Worm (Caenorhabditis elegans) whole organism, L1 larva: ENCODE measurements around the gene tsen-54.
A peak's percentile ranks its signal among the peaks of the same experiment; 100 is the strongest.

Experiments used
- C16A3.4 ChIP-seq: fragments of 150-350 bp; optimal IDR thresholded peaks from 2 replicates; lab custom pipeline; 2014; ENCODE audit warnings: missing biosample characterization, missing genetic modification characterization
- F16B12.6 ChIP-seq: fragments of 150-350 bp; optimal IDR thresholded peaks from 2 replicates; lab custom pipeline; 2014; ENCODE audit warnings: missing biosample characterization, missing genetic modification characterization
- ceh-63 ChIP-seq: fragments of 200-800 bp; sonication (Bioruptor generic); optimal IDR thresholded peaks from 2 replicates; lab custom pipeline; 2018; ENCODE audit warnings: mild to moderate bottlenecking, missing genetic modification characterization, missing compliant biosample characterization
- ceh-90 ChIP-seq: sonication (generic microtip); optimal IDR thresholded peaks from 2 replicates; lab custom pipeline; 2016; ENCODE audit warnings: missing genetic modification characterization, missing compliant biosample characterization
- ces-1 ChIP-seq: fragments of 150-350 bp; optimal IDR thresholded peaks from 2 replicates; lab custom pipeline; 2014; ENCODE audit warnings: missing biosample characterization, missing genetic modification reagents, missing genetic modification characterization
- dsc-1 ChIP-seq: sonication (generic microtip); optimal IDR thresholded peaks from 2 replicates; lab custom pipeline; 2016; ENCODE audit warnings: mild to moderate bottlenecking, missing genetic modification characterization, missing compliant biosample characterization
- efl-1 ChIP-seq, 4 experiments: fragments of 150-350 bp; optimal IDR thresholded peaks in 3 of 4; peaks in 1 of 4; 1 replicate in 1 of 4; 2 replicates in 3 of 4; lab custom pipeline; 2014; ENCODE audit warnings: missing biosample characterization in 2 of 4, missing genetic modification characterization in 2 of 4, missing genetic modification reagents in 2 of 4
- efl-3 ChIP-seq: fragments of 200-800 bp; sonication (Bioruptor generic); optimal IDR thresholded peaks from 2 replicates; lab custom pipeline; 2018; ENCODE audit warnings: mild to moderate bottlenecking, missing genetic modification characterization, missing compliant biosample characterization
- egl-13 ChIP-seq: sonication (generic microtip); optimal IDR thresholded peaks from 2 replicates; lab custom pipeline; 2016; ENCODE audit warnings: missing genotype, missing genetic modification reagents, missing genetic modification characterization, missing compliant biosample characterization
- elt-3 ChIP-seq, 6 experiments: fragments of 150-350 bp in 1 of 6; sonication (generic microtip); optimal IDR thresholded peaks; 2 replicates each; lab custom pipeline; 2017 to 2018; ENCODE audit warnings: missing biosample characterization in 6 of 6, missing genetic modification characterization in 6 of 6, inconsistent platforms in 1 of 6
- fkh-8 ChIP-seq: sonication (generic microtip); optimal IDR thresholded peaks from 2 replicates; lab custom pipeline; 2016; ENCODE audit warnings: mild to moderate bottlenecking, missing genetic modification characterization, missing compliant biosample characterization
- fos-1 ChIP-seq: fragments of 150-350 bp; optimal IDR thresholded peaks from 2 replicates; lab custom pipeline; 2014; ENCODE audit warnings: missing biosample characterization, missing genetic modification characterization
- grh-1 ChIP-seq: fragments of 200-800 bp; sonication (Bioruptor generic); IDR thresholded peaks from 2 replicates; pipeline ENCODE4 v1.3.6; 2022; ENCODE audit warnings: missing genetic modification reagents, missing genetic modification characterization, missing compliant biosample characterization
- hlh-17 ChIP-seq: fragments of 200-800 bp; sonication (Bioruptor generic); optimal IDR thresholded peaks from 2 replicates; lab custom pipeline; 2018; ENCODE audit warnings: missing genetic modification characterization, mild to moderate bottlenecking, missing compliant biosample characterization, moderate library complexity, borderline replicate concordance
- irx-1 ChIP-seq: sonication (generic microtip); optimal IDR thresholded peaks from 2 replicates; lab custom pipeline; 2016; ENCODE audit warnings: missing genetic modification characterization, missing compliant biosample characterization
- isw-1 ChIP-seq: fragments of 200-800 bp; sonication (Bioruptor generic); IDR thresholded peaks from 2 replicates; pipeline ENCODE4 v1.3.6; 2022; ENCODE audit warnings: missing genetic modification characterization, missing compliant biosample characterization
- jun-1 ChIP-seq: fragments of 150-350 bp; optimal IDR thresholded peaks from 2 replicates; lab custom pipeline; 2014; ENCODE audit warnings: missing biosample characterization, missing genetic modification reagents, missing genetic modification characterization
- lin-14 ChIP-seq: fragments of 200-800 bp; sonication (Bioruptor generic); optimal IDR thresholded peaks from 2 replicates; lab custom pipeline; 2018; ENCODE audit warnings: mild to moderate bottlenecking, missing genetic modification characterization, moderate library complexity, missing compliant biosample characterization
- lin-35 ChIP-seq, 2 experiments: fragments of 150-350 bp; optimal IDR thresholded peaks; 2 replicates each; lab custom pipeline; 2014; ENCODE audit warnings: missing biosample characterization in 2 of 2, missing genetic modification characterization in 2 of 2, missing genetic modification reagents in 2 of 2
- lin-39 ChIP-seq: fragments of 150-350 bp; optimal IDR thresholded peaks from 2 replicates; lab custom pipeline; 2014; ENCODE audit warnings: missing biosample characterization, missing genetic modification reagents, missing genetic modification characterization
- lir-3 ChIP-seq: sonication (generic microtip); optimal IDR thresholded peaks from 2 replicates; lab custom pipeline; 2016; ENCODE audit warnings: mild to moderate bottlenecking, missing genetic modification characterization, moderate library complexity, missing compliant biosample characterization; ENCODE audit not compliant: poor library complexity
- lsy-2 ChIP-seq, 2 experiments: fragments of 150-350 bp; optimal IDR thresholded peaks; 2 replicates each; lab custom pipeline; 2014; ENCODE audit warnings: missing biosample characterization in 2 of 2, missing genetic modification characterization in 2 of 2
- mef-2 ChIP-seq: fragments of 150-350 bp; optimal IDR thresholded peaks from 2 replicates; lab custom pipeline; 2014; ENCODE audit warnings: missing biosample characterization, missing genetic modification characterization
- nhr-237 ChIP-seq: fragments of 150-350 bp; optimal IDR thresholded peaks from 2 replicates; lab custom pipeline; 2014; ENCODE audit warnings: missing biosample characterization, missing genetic modification characterization
- nhr-28 ChIP-seq: fragments of 150-350 bp; optimal IDR thresholded peaks from 2 replicates; lab custom pipeline; 2014; ENCODE audit warnings: missing biosample characterization, missing genetic modification characterization
- nhr-47 ChIP-seq: sonication (generic microtip); optimal IDR thresholded peaks from 2 replicates; lab custom pipeline; 2016; ENCODE audit warnings: mild to moderate bottlenecking, missing genetic modification characterization, moderate library complexity, missing compliant biosample characterization
- nhr-76 ChIP-seq: sonication (generic microtip); optimal IDR thresholded peaks from 2 replicates; lab custom pipeline; 2017; ENCODE audit warnings: missing biosample characterization, missing genetic modification characterization
- nhr-84 ChIP-seq: sonication (generic microtip); optimal IDR thresholded peaks from 2 replicates; lab custom pipeline; 2017; ENCODE audit warnings: missing biosample characterization, missing genetic modification characterization
- pag-3 ChIP-seq: sonication (generic microtip); optimal IDR thresholded peaks from 2 replicates; lab custom pipeline; 2017; ENCODE audit warnings: missing genetic modification characterization, mild to moderate bottlenecking, missing compliant biosample characterization, antibody characterized with exemption, borderline replicate concordance; ENCODE audit not compliant: insufficient read depth
- rnt-1 ChIP-seq: sonication (generic microtip); optimal IDR thresholded peaks from 2 replicates; lab custom pipeline; 2016; ENCODE audit warnings: mild to moderate bottlenecking, missing genetic modification characterization, moderate library complexity, missing compliant biosample characterization
- skn-1 ChIP-seq: fragments of 150-350 bp; optimal IDR thresholded peaks from 2 replicates; lab custom pipeline; 2014; ENCODE audit warnings: missing biosample characterization, missing genetic modification characterization
- snu-23 ChIP-seq: sonication (generic microtip); optimal IDR thresholded peaks from 2 replicates; lab custom pipeline; 2016; ENCODE audit warnings: missing genetic modification characterization, missing compliant biosample characterization
- sox-4 ChIP-seq: sonication (generic microtip); optimal IDR thresholded peaks from 2 replicates; lab custom pipeline; 2016; ENCODE audit warnings: missing genetic modification characterization, missing compliant biosample characterization
- sptf-1 ChIP-seq: fragments of 150-350 bp; optimal IDR thresholded peaks from 2 replicates; lab custom pipeline; 2014; ENCODE audit warnings: missing biosample characterization, missing genetic modification characterization
- swsn-7 ChIP-seq: sonication (generic microtip); optimal IDR thresholded peaks from 2 replicates; lab custom pipeline; 2016; ENCODE audit warnings: missing genetic modification characterization, missing compliant biosample characterization
- tlp-1 ChIP-seq: fragments of 150-350 bp; optimal IDR thresholded peaks from 2 replicates; lab custom pipeline; 2014; ENCODE audit warnings: missing biosample characterization, missing genetic modification characterization
- unc-130 ChIP-seq: fragments of 150-350 bp; optimal IDR thresholded peaks from 2 replicates; lab custom pipeline; 2017; ENCODE audit warnings: missing biosample characterization, missing genetic modification characterization, inconsistent platforms
- zag-1 ChIP-seq: fragments of 150-350 bp; optimal IDR thresholded peaks from 2 replicates; lab custom pipeline; 2014; ENCODE audit warnings: missing biosample characterization, missing genetic modification characterization

The tsen-54 gene

DNA sequence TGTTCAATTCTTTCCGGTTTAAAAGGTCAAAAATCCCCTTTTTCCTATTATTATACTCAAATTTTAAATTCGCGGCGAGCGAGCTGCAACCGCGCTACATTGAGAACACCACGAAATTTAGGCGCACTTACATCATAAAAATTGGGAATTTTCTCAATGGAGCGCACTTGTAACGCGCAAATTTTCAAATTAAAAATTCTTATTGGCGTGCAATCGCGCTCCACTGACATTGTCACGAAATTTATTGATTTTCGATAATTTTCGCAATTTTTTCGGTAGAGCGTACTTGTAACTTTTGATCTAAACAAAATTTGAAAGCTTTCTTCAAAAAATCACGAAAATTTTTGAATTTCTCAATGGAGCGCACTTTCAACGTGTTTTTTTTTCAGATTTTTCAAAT is 15.3 kb downstream of the tsen-54 start, which contains the start of gene ulp-3:
Gene ulp-3, plus strand, starts transcription at position 388 of the 400 bp plus-strand sequence.
- no peak for TF ChIP-seq efl-1 (optimal IDR thresholded peaks at IDR 0.05; lab: Kevin White, UChicago)
- peak in 1 of 2 experiments; percentile 65 for TF ChIP-seq efl-1 (GFP tag; optimal IDR thresholded peaks at IDR 0.05 in 1 of 2; lab: Kevin White, UChicago)
- no peak for TF ChIP-seq nhr-237 (tag; lab: Kevin White, UChicago)

DNA sequence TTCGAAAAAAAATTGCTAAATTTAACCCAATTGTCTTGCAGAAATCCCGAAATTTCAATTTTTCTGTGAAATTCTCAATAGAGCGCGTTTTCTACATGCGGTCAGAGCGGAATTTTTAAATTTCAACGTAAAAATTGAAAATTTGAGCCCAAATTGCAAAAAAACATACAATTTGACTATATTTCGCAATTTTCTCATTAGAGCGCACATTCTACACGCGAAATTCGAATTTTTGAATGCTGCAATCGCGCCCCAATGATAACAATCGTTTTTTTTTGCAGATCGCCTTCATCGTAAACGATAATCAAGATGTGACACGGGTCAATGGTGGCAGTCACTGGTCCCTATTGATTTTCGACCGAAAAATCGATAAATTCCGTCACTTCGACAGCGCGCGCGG is 16.1 kb downstream of the tsen-54 start:
- TF ChIP-seq hlh-17 = no peak
- TF ChIP-seq lin-39 (tag; lab: Kevin White, UChicago) = no peak
- TF ChIP-seq F16B12.6 (tag; lab: Kevin White, UChicago) = no peak
- TF ChIP-seq skn-1 = no peak
- TF ChIP-seq swsn-7 (tag; lab: Kevin White, UChicago) = no peak
- no peak for TF ChIP-seq nhr-84 (tag; lab: Kevin White, UChicago)
- no peak for TF ChIP-seq nhr-47
- no peak for TF ChIP-seq ceh-63 (GFP tag; lab: Kevin White, UChicago)
- no peak for TF ChIP-seq ceh-90
- no peak for TF ChIP-seq sptf-1
- no peak for TF ChIP-seq jun-1 (tag; lab: Kevin White, UChicago)

- TF ChIP-seq unc-130 (tag; lab: Kevin White, UChicago) (no peak), zag-1 (tag; lab: Kevin White, UChicago) (no peak)
- TF ChIP-seq, all 84 proteins: peak for 0
These were observed 17.1 kb downstream of the tsen-54 start, which contains the start of gene Y48A5A.1 for ce11 chrIV:1965135-1965534. Gene Y48A5A.1 (plus strand): TSS chrIV:1965481.

DNA sequence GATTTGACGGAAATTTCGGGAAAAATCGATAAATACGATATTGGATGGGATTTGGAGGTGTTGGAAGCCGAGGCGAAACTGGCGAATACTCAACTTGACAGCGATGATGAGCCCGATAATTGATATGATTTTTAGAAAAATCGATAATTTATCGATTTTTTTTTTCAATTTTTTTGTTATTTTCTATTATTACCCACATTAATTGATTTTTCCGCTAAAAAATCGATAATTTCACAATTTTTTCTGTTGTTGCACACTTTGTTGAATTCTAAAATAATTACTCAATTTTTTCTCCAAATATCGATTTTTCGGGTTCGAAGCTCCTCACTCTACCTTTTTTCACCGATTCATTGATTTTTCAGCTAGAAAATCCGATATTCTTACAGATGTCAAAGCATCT is 21.4 kb downstream of the tsen-54 start, which contains the start of gene Y48A5A.3:
Gene Y48A5A.3, plus strand, starts transcription at position 385 of the 400 bp plus-strand sequence.
- TF ChIP-seq hlh-17 (no peak), C16A3.4 (no peak), snu-23 (GFP tag; lab: Kevin White, UChicago) (no peak), nhr-76 (tag; lab: Kevin White, UChicago) (no peak), irx-1 (no peak), lin-14 (GFP tag; lab: Kevin White, UChicago) (no peak), lin-35 (GFP tag; optimal IDR thresholded peaks at IDR 0.05; lab: Kevin White, UChicago) (no peak), dsc-1 (tag; lab: Kevin White, UChicago) (no peak), mef-2 (tag; lab: Kevin White, UChicago) (no peak), ceh-90 (no peak), lir-3 (no peak), egl-13 (tag; lab: Kevin White, UChicago) (no peak), grh-1 (GFP tag; lab: Robert Waterston, UW) (no peak), skn-1 (no peak), efl-3 (GFP tag; lab: Kevin White, UChicago) (no peak)

DNA sequence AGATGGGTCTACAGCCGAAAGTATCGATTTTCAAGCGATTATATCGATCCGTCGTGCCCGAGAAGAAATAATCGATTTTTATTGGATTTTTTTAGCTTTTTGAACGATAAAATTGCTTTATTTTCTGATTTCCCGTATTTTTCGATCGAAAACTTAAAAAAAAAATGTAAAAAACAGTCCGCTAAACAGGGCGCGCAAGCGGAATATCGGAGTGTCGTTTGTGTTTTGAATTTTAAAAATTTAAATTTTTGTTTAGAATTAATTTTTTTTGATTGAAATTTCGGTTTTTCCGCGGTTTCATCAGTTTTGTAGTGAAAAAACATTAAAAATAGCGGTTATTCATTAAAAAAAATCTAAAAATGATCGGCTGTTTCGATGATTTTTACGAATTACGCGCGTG is 22.2 kb downstream of the tsen-54 start:
- TF ChIP-seq lsy-2 (tag; optimal IDR thresholded peaks at IDR 0.05; lab: Kevin White, UChicago) (no peak), ces-1 (GFP tag; lab: Kevin White, UChicago) (no peak), rnt-1 (tag; lab: Kevin White, UChicago) (no peak), jun-1 (tag; lab: Kevin White, UChicago) (no peak)

DNA sequence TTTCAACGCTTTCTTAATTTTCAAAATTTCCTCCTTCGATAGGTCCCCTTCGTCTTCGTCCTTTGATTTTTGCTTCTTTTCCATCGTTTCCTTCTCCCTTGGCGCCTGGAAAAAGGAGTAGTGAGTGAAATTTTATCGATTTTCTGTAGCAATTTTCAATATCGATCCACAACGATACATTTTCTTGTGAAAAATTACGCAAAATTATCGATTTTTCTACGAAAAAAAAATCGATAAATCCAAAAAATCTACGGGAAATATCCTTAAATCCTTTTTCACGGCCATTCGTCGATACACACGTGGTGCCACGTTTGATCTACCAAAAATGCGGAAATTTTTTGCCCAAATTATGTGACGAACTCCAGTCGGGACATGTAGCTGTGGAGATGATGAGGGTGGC is 23.1 kb downstream of the tsen-54 start:
- TF ChIP-seq isw-1 (GFP tag; lab: Robert Waterston, UW) (no peak), nhr-28 (no peak), fos-1 (tag; lab: Kevin White, UChicago) (no peak), sox-4 (tag; lab: Kevin White, UChicago) (no peak), ceh-63 (GFP tag; lab: Kevin White, UChicago) (no peak), pag-3 (no peak), elt-3 (tag; optimal IDR thresholded peaks at IDR 0.05; lab: Kevin White, UChicago) (no peak), fkh-8 (tag; lab: Kevin White, UChicago) (no peak), tlp-1 (tag; lab: Kevin White, UChicago) (no peak)
